Fruit fly (Drosophila melanogaster) whole organism, embryonic: ENCODE results near the gene CG17068.
A peak's percentile ranks its signal among the peaks of the same experiment; 100 is the strongest.
"Not testable (repeated sequence)": the region's sequence is repeated elsewhere in the genome, so short reads cannot be mapped to it uniquely, and the experiment has no call there.

Source experiments
- Abd-B ChIP-seq: fragments of 200-800 bp; sonication (Bioruptor generic); optimal IDR thresholded peaks from 2 replicates; lab custom pipeline; 2018; ENCODE audit warnings: missing biosample characterization, mild to moderate bottlenecking, missing genetic modification characterization, moderate library complexity
- CG10267 ChIP-seq: fragments of 200-800 bp; sonication (Bioruptor generic); optimal IDR thresholded peaks from 2 replicates; lab custom pipeline; 2018; ENCODE audit warnings: missing biosample characterization, mild to moderate bottlenecking, missing genetic modification characterization, moderate library complexity
- CG11398 ChIP-seq: fragments of 200-800 bp; sonication (Bioruptor generic); optimal IDR thresholded peaks from 2 replicates; lab custom pipeline; 2016; ENCODE audit warnings: missing biosample characterization, missing genetic modification characterization
- CG13894 ChIP-seq: fragments of 200-800 bp; sonication (Bioruptor generic); optimal IDR thresholded peaks from 3 replicates; lab custom pipeline; 2018; ENCODE audit warnings: missing biosample characterization, mild to moderate bottlenecking, missing genetic modification characterization, moderate library complexity
- CG15479 ChIP-seq: fragments of 200-800 bp; sonication (Bioruptor generic); optimal IDR thresholded peaks from 3 replicates; lab custom pipeline; 2019; ENCODE audit warnings: missing biosample characterization, mild to moderate bottlenecking, missing genetic modification characterization, moderate library complexity
- CG17359 ChIP-seq: fragments of 200-800 bp; sonication (Bioruptor generic); optimal IDR thresholded peaks from 3 replicates; lab custom pipeline; 2018; ENCODE audit warnings: missing biosample characterization, mild to moderate bottlenecking, missing genetic modification characterization, moderate library complexity
- CG30020 ChIP-seq: fragments of 200-800 bp; optimal IDR thresholded peaks from 2 replicates; lab custom pipeline; 2019; ENCODE audit warnings: missing biosample characterization, mild to moderate bottlenecking, missing genetic modification characterization, moderate library complexity
- CG5180 ChIP-seq: fragments of 200-800 bp; sonication (Bioruptor generic); optimal IDR thresholded peaks from 3 replicates; lab custom pipeline; 2017; ENCODE audit warnings: missing biosample characterization, missing genetic modification characterization, mild to moderate bottlenecking, moderate library complexity, missing genetic modification reagents
- CG7839 ChIP-seq: fragments of 200-800 bp; sonication (Bioruptor generic); optimal IDR thresholded peaks from 3 replicates; lab custom pipeline; 2018; ENCODE audit warnings: missing biosample characterization, mild to moderate bottlenecking, missing genetic modification characterization, moderate library complexity
- E2f1 ChIP-seq: fragments of 200-800 bp; sonication (Bioruptor generic); IDR thresholded peaks from 2 replicates; pipeline ENCODE4 v1.3.6; 2022; ENCODE audit warnings: missing biosample characterization, missing genetic modification characterization
- Eip74EF ChIP-seq, 2 experiments: fragments of 200-800 bp in 1 of 2; fragments of >200 bp in 1 of 2; sonication (Bioruptor generic) in 1 of 2; optimal IDR thresholded peaks; 2 replicates each; lab custom pipeline; 2017 to 2019; ENCODE audit warnings: missing biosample characterization in 2 of 2, missing genetic modification characterization in 2 of 2, mild to moderate bottlenecking in 1 of 2, moderate library complexity in 1 of 2
- Fer2 ChIP-seq: fragments of 200-800 bp; sonication (Bioruptor generic); optimal IDR thresholded peaks from 2 replicates; lab custom pipeline; 2018; ENCODE audit warnings: missing biosample characterization, mild to moderate bottlenecking, missing genetic modification characterization, moderate library complexity
- GATAe ChIP-seq: fragments of 200-800 bp; sonication (Bioruptor generic); conservative IDR thresholded peaks from 2 replicates; pipeline ENCODE4 v1.3.6; 2022; ENCODE audit warnings: missing biosample characterization, missing genetic modification characterization
- Hr3 ChIP-seq: fragments of 200-800 bp; sonication (Bioruptor generic); optimal IDR thresholded peaks from 3 replicates; lab custom pipeline; 2016; ENCODE audit warnings: missing biosample characterization, missing genetic modification characterization
- Hsf ChIP-seq: fragments of 200-800 bp; sonication (Bioruptor generic); optimal IDR thresholded peaks from 3 replicates; lab custom pipeline; 2016; ENCODE audit warnings: missing biosample characterization, missing genetic modification characterization
- NFAT ChIP-seq: fragments of 200-800 bp; sonication (Bioruptor generic); IDR thresholded peaks from 2 replicates; pipeline ENCODE4 v1.3.6; 2022; ENCODE audit warnings: missing biosample characterization, missing genetic modification characterization
- Opbp ChIP-seq: fragments of 200-800 bp; sonication (Bioruptor generic); IDR thresholded peaks from 3 replicates; pipeline ENCODE4 v1.3.6; 2022; ENCODE audit warnings: missing biosample characterization, missing genetic modification characterization; ENCODE audit not compliant: partially characterized antibody
- Sin3A ChIP-seq: fragments of >200 bp; optimal IDR thresholded peaks from 2 replicates; lab custom pipeline; 2018
- Stat92E ChIP-seq, 3 experiments: fragments of >200 bp in 2 of 3; fragments of 200-800 bp in 1 of 3; sonication (Bioruptor generic) in 1 of 3; optimal IDR thresholded peaks; 2 replicates each; lab custom pipeline; 2017 to 2019; ENCODE audit warnings: missing biosample characterization in 3 of 3, missing genetic modification characterization in 3 of 3, mild to moderate bottlenecking in 1 of 3, moderate library complexity in 1 of 3
- YL-1 ChIP-seq: fragments of 200-800 bp; sonication (Bioruptor generic); optimal IDR thresholded peaks from 3 replicates; lab custom pipeline; 2017; ENCODE audit warnings: missing biosample characterization, mild to moderate bottlenecking, missing genetic modification characterization
- cato ChIP-seq: fragments of 200-800 bp; sonication (Bioruptor generic); optimal IDR thresholded peaks from 2 replicates; lab custom pipeline; 2016; ENCODE audit warnings: missing biosample characterization, missing genetic modification characterization, borderline replicate concordance
- esg ChIP-seq: fragments of 200-800 bp; sonication (Bioruptor generic); conservative IDR thresholded peaks from 2 replicates; pipeline ENCODE4 v1.3.6; 2022; ENCODE audit warnings: missing biosample characterization, missing genetic modification characterization
- lilli ChIP-seq: fragments of 200-800 bp; sonication (Bioruptor generic); optimal IDR thresholded peaks from 3 replicates; lab custom pipeline; 2016; ENCODE audit warnings: missing biosample characterization, missing genetic modification characterization
- mirr ChIP-seq: fragments of 200-800 bp; sonication (Bioruptor generic); optimal IDR thresholded peaks from 3 replicates; lab custom pipeline; 2018; ENCODE audit warnings: missing biosample characterization, mild to moderate bottlenecking, missing genetic modification characterization
- p53 ChIP-seq: fragments of 200-800 bp; sonication (Bioruptor generic); optimal IDR thresholded peaks from 2 replicates; lab custom pipeline; 2016; ENCODE audit warnings: missing biosample characterization, missing genetic modification characterization
- slou ChIP-seq: fragments of 200-800 bp; sonication (Bioruptor generic); optimal IDR thresholded peaks from 3 replicates; lab custom pipeline; 2016; ENCODE audit warnings: missing biosample characterization, missing genetic modification characterization

Gene CG17068

DNA sequence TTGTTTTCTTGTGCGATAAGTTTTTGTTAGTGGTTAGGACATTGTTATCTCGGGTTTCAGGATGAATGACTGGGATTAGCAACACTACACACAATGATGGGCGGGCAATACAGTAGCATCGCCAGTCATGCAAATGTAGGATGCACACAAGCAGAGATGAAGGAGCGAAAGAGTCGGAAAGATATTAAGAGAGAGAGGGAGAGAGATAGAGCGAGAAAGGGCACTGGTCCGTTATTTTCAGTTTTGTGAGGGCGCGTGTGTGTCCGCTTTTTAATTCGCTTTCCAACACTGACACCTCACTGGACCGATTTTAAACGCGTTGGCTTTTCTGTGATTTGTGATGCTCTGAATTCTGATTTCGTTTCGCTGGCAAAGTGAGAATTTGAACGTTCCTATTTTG is 19.2 kb downstream of the CG17068 start (continued):
- TF ChIP-seq mirr (GFP tag; lab: Kevin White, UChicago) (no peak), slou (GFP tag; lab: Kevin White, UChicago) (no peak), Stat92E (GFP tag; optimal IDR thresholded peaks at IDR 0.05; lab: Kevin White, UChicago) (no peak), CG5180 (GFP tag; lab: Kevin White, UChicago) (no peak), GATAe (GFP tag; lab: Robert Waterston, UW) (no peak), CG11398 (GFP tag; lab: Kevin White, UChicago) (no peak), CG7839 (tag; lab: Kevin White, UChicago) (no peak), Fer2 (tag; lab: Kevin White, UChicago) (no peak), CG10267 (tag; lab: Kevin White, UChicago) (peak; percentile 6), Eip74EF (GFP tag; optimal IDR thresholded peaks at IDR 0.05; lab: Kevin White, UChicago) (no peak), Sin3A (no peak), p53 (no peak), Hsf (GFP tag; lab: Kevin White, UChicago) (no peak), CG15479 (GFP tag; lab: Kevin White, UChicago) (peak; percentile 15)

DNA sequence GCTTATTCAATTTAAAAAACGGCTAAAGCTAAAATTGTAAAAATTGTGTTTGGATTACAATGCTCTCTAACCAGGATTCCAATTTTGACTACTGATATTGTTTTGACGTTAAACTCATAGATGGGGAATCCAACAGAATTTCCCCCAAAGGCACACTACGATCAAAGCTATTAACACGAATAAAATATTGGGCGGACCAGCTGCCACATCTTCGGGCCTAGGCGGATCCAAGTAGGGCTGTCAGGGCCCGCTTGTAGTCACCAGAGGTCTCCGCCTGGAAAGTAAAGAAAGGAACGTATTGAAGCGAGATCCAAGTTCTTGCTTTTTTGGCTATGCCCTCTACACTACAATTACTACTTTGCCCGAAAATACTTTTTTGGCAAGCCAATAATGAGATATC is 26.0 kb downstream of the CG17068 start, which contains the start of gene Sdic4:
Gene Sdic4, minus strand, starts transcription at position 101 of the 400 bp plus-strand sequence.
- not testable (repeated sequence) for TF ChIP-seq lilli, YL-1, Hr3 (GFP tag; lab: Kevin White, UChicago)
- TF ChIP-seq, all 482 proteins: peak for 0; not testable (repeated sequence) for 482

- TF ChIP-seq E2f1, esg, CG13894: not testable (repeated sequence)
- TF ChIP-seq, all 482 proteins: peak for 0; not testable (repeated sequence) for 482
Measured at dm6 chrX:20217159-20217558, 33.7 kb downstream of the CG17068 start, which contains the start of gene SdicC. SdicC (minus strand) TSS chrX:20217259.

DNA sequence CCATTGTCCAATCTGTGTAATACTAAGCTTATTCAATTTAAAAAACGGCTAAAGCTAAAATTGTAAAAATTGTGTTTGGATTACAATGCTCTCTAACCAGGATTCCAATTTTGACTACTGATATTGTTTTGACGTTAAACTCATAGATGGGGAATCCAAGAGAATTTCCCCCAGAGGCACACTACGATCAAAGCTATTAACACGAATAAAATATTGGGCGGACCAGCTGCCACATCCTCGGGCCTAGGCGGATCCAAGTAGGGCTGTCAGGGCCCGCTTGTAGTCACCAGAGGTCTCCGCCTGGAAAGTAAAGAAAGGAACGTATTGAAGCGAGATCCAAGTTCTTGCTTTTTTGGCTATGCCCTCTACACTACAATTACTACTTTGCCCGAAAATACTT is 41.4 kb downstream of the CG17068 start, which contains the start of gene SdicB:
Gene SdicB, minus strand, starts transcription at position 101 of the 400 bp plus-strand sequence.
- not testable (repeated sequence) for TF ChIP-seq CG30020 (tag; lab: Kevin White, UChicago); NFAT (GFP tag; lab: Robert Waterston, UW); Opbp (GFP tag; lab: Robert Waterston, UW)

DNA sequence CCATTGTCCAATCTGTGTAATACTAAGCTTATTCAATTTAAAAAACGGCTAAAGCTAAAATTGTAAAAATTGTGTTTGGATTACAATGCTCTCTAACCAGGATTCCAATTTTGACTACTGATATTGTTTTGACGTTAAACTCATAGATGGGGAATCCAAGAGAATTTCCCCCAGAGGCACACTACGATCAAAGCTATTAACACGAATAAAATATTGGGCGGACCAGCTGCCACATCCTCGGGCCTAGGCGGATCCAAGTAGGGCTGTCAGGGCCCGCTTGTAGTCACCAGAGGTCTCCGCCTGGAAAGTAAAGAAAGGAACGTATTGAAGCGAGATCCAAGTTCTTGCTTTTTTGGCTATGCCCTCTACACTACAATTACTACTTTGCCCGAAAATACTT is 49.1 kb downstream of the CG17068 start, which contains the start of gene SdicA:
Gene SdicA, minus strand, starts transcription at position 101 of the 400 bp plus-strand sequence.
- TF ChIP-seq cato (GFP tag; lab: Kevin White, UChicago); Abd-B (GFP tag; lab: Kevin White, UChicago); CG17359: not testable (repeated sequence)
